Fruit fly (Drosophila melanogaster) whole organism, embryonic: ENCODE data around the gene Papss.

Source experiments
- Adf1 ChIP-seq: fragments of 200-800 bp; sonication (Bioruptor generic); IDR thresholded peaks from 2 replicates; pipeline ENCODE4 v1.3.6; 2022; ENCODE audit warnings: missing biosample characterization, missing genetic modification characterization
- CG11093 ChIP-seq: fragments of 200-800 bp; sonication (Bioruptor generic); IDR thresholded peaks from 3 replicates; pipeline ENCODE4 v1.3.6; 2022; ENCODE audit warnings: missing biosample characterization, missing genetic modification characterization
- CG15269 ChIP-seq: fragments of 200-800 bp; sonication (Bioruptor generic); optimal IDR thresholded peaks from 2 replicates; lab custom pipeline; 2018; ENCODE audit warnings: missing biosample characterization, mild to moderate bottlenecking, missing genetic modification characterization, moderate library complexity
- CG1529 ChIP-seq: fragments of 200-800 bp; sonication (Bioruptor generic); optimal IDR thresholded peaks from 3 replicates; lab custom pipeline; 2018; ENCODE audit warnings: missing biosample characterization, missing genetic modification characterization
- CG15479 ChIP-seq: fragments of 200-800 bp; sonication (Bioruptor generic); optimal IDR thresholded peaks from 3 replicates; lab custom pipeline; 2019; ENCODE audit warnings: missing biosample characterization, mild to moderate bottlenecking, missing genetic modification characterization, moderate library complexity
- CG18262 ChIP-seq: fragments of 200-800 bp; optimal IDR thresholded peaks from 3 replicates; lab custom pipeline; 2019; ENCODE audit warnings: missing biosample characterization, mild to moderate bottlenecking, missing genetic modification characterization, moderate library complexity
- CG18599 ChIP-seq: fragments of 200-800 bp; sonication (Bioruptor generic); optimal IDR thresholded peaks from 3 replicates; lab custom pipeline; 2017; ENCODE audit warnings: missing biosample characterization, missing genetic modification characterization, mild to moderate bottlenecking, moderate library complexity, missing genetic modification reagents
- CG30403 ChIP-seq: fragments of 200-800 bp; sonication (Bioruptor generic); optimal IDR thresholded peaks from 3 replicates; lab custom pipeline; 2016; ENCODE audit warnings: missing biosample characterization, missing genetic modification characterization
- CG3163 ChIP-seq: fragments of 200-800 bp; sonication (Bioruptor generic); optimal IDR thresholded peaks from 3 replicates; lab custom pipeline; 2016; ENCODE audit warnings: missing biosample characterization, missing genetic modification characterization
- CG4360 ChIP-seq: fragments of 200-800 bp; sonication (Bioruptor generic); IDR thresholded peaks from 2 replicates; pipeline ENCODE4 v1.3.6; 2022; ENCODE audit warnings: missing biosample characterization, missing genetic modification characterization
- CG7963 ChIP-seq: fragments of 200-800 bp; sonication (Bioruptor generic); IDR thresholded peaks from 3 replicates; pipeline ENCODE4 v1.3.6; 2022; ENCODE audit warnings: missing biosample characterization, missing genetic modification characterization; ENCODE audit not compliant: partially characterized antibody
- CG8281 ChIP-seq: fragments of 200-800 bp; sonication (Bioruptor generic); optimal IDR thresholded peaks from 2 replicates; lab custom pipeline; 2018; ENCODE audit warnings: missing biosample characterization, mild to moderate bottlenecking, missing genetic modification characterization, moderate library complexity
- CG9215 ChIP-seq: fragments of 200-800 bp; sonication (Bioruptor generic); IDR thresholded peaks from 2 replicates; pipeline ENCODE4 v1.3.6; 2022; ENCODE audit warnings: missing biosample characterization, missing genetic modification characterization
- CG9876 ChIP-seq: fragments of 200-800 bp; sonication (Bioruptor generic); optimal IDR thresholded peaks from 2 replicates; lab custom pipeline; 2016; ENCODE audit warnings: missing biosample characterization, missing genetic modification characterization
- Dbx ChIP-seq: fragments of 200-800 bp; sonication (Bioruptor generic); IDR thresholded peaks from 3 replicates; pipeline ENCODE4 v1.3.6; 2022; ENCODE audit warnings: missing biosample characterization, missing genetic modification characterization
- Dp ChIP-seq: fragments of 200-800 bp; sonication (Bioruptor generic); optimal IDR thresholded peaks from 2 replicates; lab custom pipeline; 2018; ENCODE audit warnings: missing biosample characterization, mild to moderate bottlenecking, missing genetic modification characterization, moderate library complexity
- Ets65A ChIP-seq: fragments of 200-800 bp; sonication (Bioruptor generic); peaks from one replicate; lab custom pipeline; 2016; ENCODE audit warnings: missing biosample characterization, missing genetic modification characterization
- Gug ChIP-seq: fragments of 200-800 bp; sonication (Bioruptor generic); IDR thresholded peaks from 4 replicates; pipeline ENCODE4 v1.3.6; 2022; ENCODE audit warnings: missing biosample characterization, missing genetic modification characterization
- H15 ChIP-seq: fragments of 200-800 bp; sonication (Bioruptor generic); IDR thresholded peaks from 3 replicates; pipeline ENCODE4 v1.3.6; 2022; ENCODE audit warnings: missing biosample characterization, missing genetic modification characterization
- HLH54F ChIP-seq: fragments of 200-800 bp; sonication (Bioruptor generic); optimal IDR thresholded peaks from 3 replicates; lab custom pipeline; 2016; ENCODE audit warnings: missing biosample characterization, missing genetic modification characterization
- Hr3 ChIP-seq: fragments of 200-800 bp; sonication (Bioruptor generic); optimal IDR thresholded peaks from 3 replicates; lab custom pipeline; 2016; ENCODE audit warnings: missing biosample characterization, missing genetic modification characterization
- MESR4 ChIP-seq: fragments of 200-800 bp; sonication (Bioruptor generic); optimal IDR thresholded peaks from 2 replicates; lab custom pipeline; 2018; ENCODE audit warnings: missing biosample characterization, mild to moderate bottlenecking, missing genetic modification characterization, moderate library complexity
- NK7.1 ChIP-seq: fragments of 200-800 bp; sonication (Bioruptor generic); optimal IDR thresholded peaks from 3 replicates; lab custom pipeline; 2016; ENCODE audit warnings: missing biosample characterization, missing genetic modification characterization
- Nf-YC ChIP-seq: fragments of 200-800 bp; optimal IDR thresholded peaks from 3 replicates; lab custom pipeline; 2019; ENCODE audit warnings: missing biosample characterization, mild to moderate bottlenecking, missing genetic modification characterization, moderate library complexity
- Sox102F ChIP-seq: fragments of 200-800 bp; sonication (Bioruptor generic); optimal IDR thresholded peaks from 2 replicates; lab custom pipeline; 2018; ENCODE audit warnings: missing biosample characterization, mild to moderate bottlenecking, missing genetic modification characterization, moderate library complexity
- Taf1 ChIP-seq: fragments of 200-800 bp; sonication (Bioruptor generic); IDR thresholded peaks from 2 replicates; pipeline ENCODE4 v1.3.6; 2022; ENCODE audit warnings: missing biosample characterization, missing genetic modification characterization
- Usf ChIP-seq: fragments of 200-800 bp; sonication (Bioruptor generic); optimal IDR thresholded peaks from 2 replicates; lab custom pipeline; 2017; ENCODE audit warnings: missing genotype, missing biosample characterization, missing genetic modification characterization
- Xrp1 ChIP-seq: fragments of 200-800 bp; sonication (Bioruptor generic); IDR thresholded peaks from 2 replicates; pipeline ENCODE4 v1.3.6; 2022; ENCODE audit warnings: missing biosample characterization, missing genetic modification characterization
- al ChIP-seq: fragments of 200-800 bp; sonication (Bioruptor generic); IDR thresholded peaks from 2 replicates; pipeline ENCODE4 v1.3.6; 2022; ENCODE audit warnings: missing biosample characterization, missing genetic modification characterization
- bowl ChIP-seq: fragments of 200-800 bp; sonication (Bioruptor generic); IDR thresholded peaks from 2 replicates; pipeline ENCODE4 v1.3.6; 2022; ENCODE audit warnings: missing biosample characterization, missing genetic modification characterization
- chinmo ChIP-seq: fragments of 200-800 bp; sonication (Bioruptor generic); IDR thresholded peaks from 4 replicates; pipeline ENCODE4 v1.3.6; 2022; ENCODE audit warnings: missing biosample characterization, missing genetic modification characterization; ENCODE audit not compliant: partially characterized antibody
- chn ChIP-seq: fragments of 200-800 bp; sonication (Bioruptor generic); optimal IDR thresholded peaks from 2 replicates; lab custom pipeline; 2016; ENCODE audit warnings: missing biosample characterization, missing genetic modification characterization
- ci ChIP-seq: fragments of 200-800 bp; sonication (Bioruptor generic); IDR thresholded peaks from 3 replicates; pipeline ENCODE4 v1.3.6; 2022; ENCODE audit warnings: missing biosample characterization, missing genetic modification characterization
- corto ChIP-seq: fragments of 200-800 bp; sonication (Bioruptor generic); optimal IDR thresholded peaks from 2 replicates; lab custom pipeline; 2016; ENCODE audit warnings: missing biosample characterization, mild to moderate bottlenecking, missing genetic modification characterization, moderate library complexity
- dati ChIP-seq: fragments of 200-800 bp; sonication (Bioruptor generic); IDR thresholded peaks from 2 replicates; pipeline ENCODE4 v1.3.6; 2022; ENCODE audit warnings: missing biosample characterization, missing genetic modification characterization
- dysf ChIP-seq: fragments of 200-800 bp; sonication (Bioruptor generic); IDR thresholded peaks from 3 replicates; pipeline ENCODE4 v1.3.6; 2022; ENCODE audit warnings: missing biosample characterization, missing genetic modification characterization
- gt ChIP-seq: fragments of 200-800 bp; sonication (Bioruptor generic); IDR thresholded peaks from 2 replicates; pipeline ENCODE4 v1.3.6; 2022; ENCODE audit warnings: missing biosample characterization, missing genetic modification characterization
- lilli ChIP-seq: fragments of 200-800 bp; sonication (Bioruptor generic); optimal IDR thresholded peaks from 3 replicates; lab custom pipeline; 2016; ENCODE audit warnings: missing biosample characterization, missing genetic modification characterization
- pfk ChIP-seq: fragments of 200-800 bp; sonication (Bioruptor generic); optimal IDR thresholded peaks from 2 replicates; lab custom pipeline; 2018; ENCODE audit warnings: missing biosample characterization, mild to moderate bottlenecking, missing genetic modification characterization, moderate library complexity
- pho ChIP-seq: fragments of 200-800 bp; sonication (Bioruptor generic); optimal IDR thresholded peaks from 2 replicates; lab custom pipeline; 2016; ENCODE audit warnings: missing biosample characterization, missing genetic modification characterization
- prd ChIP-seq, 3 experiments: fragments of >200 bp in 2 of 3; fragments of 200-800 bp in 1 of 3; sonication (Bioruptor generic) in 1 of 3; optimal IDR thresholded peaks in 2 of 3; IDR thresholded peaks in 1 of 3; 2 replicates in 2 of 3; 3 replicates in 1 of 3; pipeline versions ENCODE4 v1.3.6 to Lab custom; 2017 to 2022; ENCODE audit warnings: missing biosample characterization in 1 of 3, missing genetic modification characterization in 1 of 3
- ranshi ChIP-seq: fragments of 200-800 bp; sonication (Bioruptor generic); IDR thresholded peaks from 2 replicates; pipeline ENCODE4 v1.3.6; 2022; ENCODE audit warnings: missing biosample characterization, missing genetic modification characterization
- row ChIP-seq: fragments of 200-800 bp; sonication (Bioruptor generic); IDR thresholded peaks from 3 replicates; pipeline ENCODE4 v1.3.6; 2022; ENCODE audit warnings: missing biosample characterization, missing genetic modification characterization
- sens ChIP-seq: fragments of 200-800 bp; sonication (Bioruptor generic); peaks from one replicate; lab custom pipeline; 2016; ENCODE audit warnings: missing biosample characterization, missing genetic modification characterization
- sisA ChIP-seq: fragments of 200-800 bp; sonication (Bioruptor generic); IDR thresholded peaks from 2 replicates; pipeline ENCODE4 v1.3.6; 2022; ENCODE audit warnings: missing biosample characterization, missing genetic modification characterization
- slp2 ChIP-seq: fragments of 200-800 bp; sonication (Bioruptor generic); optimal IDR thresholded peaks from 2 replicates; lab custom pipeline; 2016; ENCODE audit warnings: missing biosample characterization, missing genetic modification characterization
- so ChIP-seq: fragments of 200-800 bp; sonication (Bioruptor generic); IDR thresholded peaks from 3 replicates; pipeline ENCODE4 v1.3.6; 2022; ENCODE audit warnings: missing biosample characterization, missing genetic modification characterization
- stwl ChIP-seq: fragments of 200-800 bp; sonication (Bioruptor generic); optimal IDR thresholded peaks from 3 replicates; lab custom pipeline; 2018; ENCODE audit warnings: missing biosample characterization, mild to moderate bottlenecking, missing genetic modification characterization, moderate library complexity
- unpg ChIP-seq: fragments of 200-800 bp; sonication (Bioruptor generic); optimal IDR thresholded peaks from 3 replicates; lab custom pipeline; 2018; ENCODE audit warnings: missing biosample characterization, mild to moderate bottlenecking, missing genetic modification characterization, moderate library complexity
- zen2 ChIP-seq: fragments of 200-800 bp; sonication (Bioruptor generic); IDR thresholded peaks from 3 replicates; pipeline ENCODE4 v1.3.6; 2022; ENCODE audit warnings: missing biosample characterization, missing genetic modification characterization; ENCODE audit not compliant: partially characterized antibody
- zfh2 ChIP-seq: fragments of 200-800 bp; sonication (Bioruptor generic); optimal IDR thresholded peaks from 2 replicates; lab custom pipeline; 2016; ENCODE audit warnings: missing biosample characterization, missing genetic modification characterization

Papss gene

dm6 chr3L:19905427-19905826 is 60.3 kb downstream of the Papss start:
- no peak for TF ChIP-seq CG3163 (GFP tag; lab: Kevin White, UChicago)
- peak; percentile 28 for TF ChIP-seq CG30403 (GFP tag; lab: Kevin White, UChicago)
- no peak for TF ChIP-seq stwl (tag; lab: Kevin White, UChicago)
- peak; percentile 35 for TF ChIP-seq pho (GFP tag; lab: Kevin White, UChicago)
- no peak for TF ChIP-seq corto (GFP tag; lab: Kevin White, UChicago)
- peak; percentile 4 for TF ChIP-seq slp2
- TF ChIP-seq CG15269 (tag; lab: Kevin White, UChicago): peak; percentile 7
- TF ChIP-seq CG11093 (GFP tag; lab: Robert Waterston, UW): no peak
- peak; percentile 46; the same call in 1 of the 3 replicates for TF ChIP-seq ci
- no peak for TF ChIP-seq CG8281 (tag; lab: Kevin White, UChicago)
- peak; percentile 35 for TF ChIP-seq Sox102F (GFP tag; lab: Kevin White, UChicago)
- no peak for TF ChIP-seq Adf1 (GFP tag; lab: Robert Waterston, UW)
- 0 out of 2 replicates have a peak, but pooled peaks have one; percentile 20 for TF ChIP-seq ranshi (GFP tag; lab: Robert Waterston, UW)
- peak; percentile 36; the same call in 1 of the 3 replicates for TF ChIP-seq row
- TF ChIP-seq CG18262 (tag; lab: Kevin White, UChicago): peak; percentile 5
- no peak for TF ChIP-seq bowl
- TF ChIP-seq Nf-YC (tag; lab: Kevin White, UChicago): no peak
- peak; percentile 14; the same call in 1 of the 4 replicates for TF ChIP-seq Gug
- TF ChIP-seq sens (GFP tag; lab: Kevin White, UChicago): peak; percentile 72
- no peak for TF ChIP-seq CG1529 (GFP tag; lab: Kevin White, UChicago)
- TF ChIP-seq gt (GFP tag; lab: Robert Waterston, UW): no peak
- peak; percentile 12 for TF ChIP-seq Hr3 (GFP tag; lab: Kevin White, UChicago)
- TF ChIP-seq CG4360 (GFP tag; lab: Robert Waterston, UW): no peak
- TF ChIP-seq NK7.1 (GFP tag; lab: Kevin White, UChicago): no peak
- TF ChIP-seq dati: no peak
- no peak for TF ChIP-seq Dp (GFP tag; lab: Kevin White, UChicago)
- no peak for TF ChIP-seq zen2 (GFP tag; lab: Robert Waterston, UW)
- TF ChIP-seq al (GFP tag; lab: Robert Waterston, UW): no peak
- TF ChIP-seq HLH54F (GFP tag; lab: Kevin White, UChicago): peak; percentile 17
- peak; percentile 44 for TF ChIP-seq lilli (GFP tag; lab: Kevin White, UChicago)
- TF ChIP-seq Taf1 (GFP tag; lab: Robert Waterston, UW): no peak
- TF ChIP-seq H15 (GFP tag; lab: Robert Waterston, UW): no peak
- TF ChIP-seq zfh2 (GFP tag; lab: Kevin White, UChicago): peak; percentile 31
- TF ChIP-seq CG18599: no peak
- TF ChIP-seq CG15479 (GFP tag; lab: Kevin White, UChicago): no peak
- TF ChIP-seq CG7963 (GFP tag; lab: Robert Waterston, UW): no peak
- 0 out of 3 replicates have a peak, but pooled peaks have one; percentile 33 for TF ChIP-seq Dbx (GFP tag; lab: Robert Waterston, UW)
- no peak for TF ChIP-seq MESR4 (GFP tag; lab: Kevin White, UChicago)
- TF ChIP-seq unpg: no peak
- TF ChIP-seq Ets65A (GFP tag; lab: Kevin White, UChicago): peak; percentile 23
- no peak for TF ChIP-seq Usf (GFP tag; lab: Kevin White, UChicago)
- TF ChIP-seq CG9215: peak; percentile 58
- TF ChIP-seq Xrp1 (GFP tag; lab: Robert Waterston, UW): 0 out of 2 replicates have a peak, but pooled peaks have one; percentile 10
- no peak for TF ChIP-seq pfk (GFP tag; lab: Kevin White, UChicago)
- TF ChIP-seq chn (GFP tag; lab: Kevin White, UChicago): peak; percentile 10
- no peak for TF ChIP-seq sisA (GFP tag; lab: Robert Waterston, UW)
- TF ChIP-seq so (GFP tag; lab: Robert Waterston, UW): no peak
- no peak for TF ChIP-seq prd (optimal IDR thresholded peaks at IDR 0.05; lab: Kevin White, UChicago)
- TF ChIP-seq prd (GFP tag; IDR thresholded peaks at IDR 0.05; lab: Robert Waterston, UW): 0 out of 3 replicates have a peak, but pooled peaks have one; percentile 16
- 0 out of 3 replicates have a peak, but pooled peaks have one; percentile 34 for TF ChIP-seq dysf (GFP tag; lab: Robert Waterston, UW)
- TF ChIP-seq CG9876 (GFP tag; lab: Kevin White, UChicago): no peak
- no peak for TF ChIP-seq chinmo
